Worm (Caenorhabditis elegans) whole organism, late embryonic: Measurements from ENCODE around the gene F23F1.4.

ENCODE experiments used
- Y22D7AL.16 ChIP-seq: sonication (generic microtip); optimal IDR thresholded peaks from 2 replicates; lab custom pipeline; 2016; ENCODE audit warnings: missing genetic modification characterization, missing compliant biosample characterization
- ama-1 ChIP-seq: fragments of 150-350 bp; optimal IDR thresholded peaks from 2 replicates; lab custom pipeline; 2014
- ceh-18 ChIP-seq: sonication (generic microtip); optimal IDR thresholded peaks from 2 replicates; lab custom pipeline; 2016; ENCODE audit warnings: missing genetic modification characterization, missing compliant biosample characterization
- ceh-34 ChIP-seq: sonication (generic microtip); optimal IDR thresholded peaks from 2 replicates; lab custom pipeline; 2016; ENCODE audit warnings: mild to moderate bottlenecking, missing genetic modification characterization, missing compliant biosample characterization
- ceh-9 ChIP-seq: sonication (generic microtip); optimal IDR thresholded peaks from 2 replicates; lab custom pipeline; 2016; ENCODE audit warnings: mild to moderate bottlenecking, missing genetic modification characterization, inconsistent platforms, missing compliant biosample characterization
- dmd-4 ChIP-seq: sonication (generic microtip); optimal IDR thresholded peaks from 2 replicates; lab custom pipeline; 2016; ENCODE audit warnings: borderline replicate concordance, missing genetic modification characterization, missing compliant biosample characterization
- hlh-8 ChIP-seq: sonication (generic microtip); optimal IDR thresholded peaks from 2 replicates; lab custom pipeline; 2016; ENCODE audit warnings: missing genotype, missing genetic modification characterization, missing compliant biosample characterization
- odd-2 ChIP-seq: sonication (generic microtip); optimal IDR thresholded peaks from 2 replicates; lab custom pipeline; 2017; ENCODE audit warnings: antibody characterized with exemption, mild to moderate bottlenecking, missing genetic modification characterization, missing compliant biosample characterization
- sdc-2 ChIP-seq: sonication (generic microtip); optimal IDR thresholded peaks from 2 replicates; lab custom pipeline; 2016; ENCODE audit warnings: missing genotype, missing genetic modification characterization, missing compliant biosample characterization
- unc-86 ChIP-seq: sonication (generic microtip); optimal IDR thresholded peaks from 2 replicates; lab custom pipeline; 2016; ENCODE audit warnings: missing genetic modification characterization, missing compliant biosample characterization

DNA sequence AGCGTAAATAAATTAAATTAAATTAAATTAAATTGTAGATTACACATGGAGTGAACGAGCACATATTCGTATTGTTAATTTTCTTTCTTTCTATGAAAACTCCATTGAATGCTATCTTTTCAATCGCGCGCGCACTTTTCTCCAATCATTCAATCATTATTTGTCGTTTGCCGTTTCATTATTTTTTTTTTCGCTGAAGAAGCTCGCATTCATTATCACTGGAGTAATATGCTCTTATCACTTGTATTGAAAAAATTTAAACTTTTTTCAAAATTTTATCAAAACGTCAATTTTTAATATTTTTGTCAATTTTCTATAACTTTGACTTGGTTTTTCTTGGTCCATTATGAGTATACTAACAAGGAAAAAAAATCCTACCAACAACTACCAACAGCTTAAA, 37.3 kb upstream of the F23F1.4 start:
- TF ChIP-seq dmd-4 (tag; lab: Kevin White, UChicago) = no peak
- no peak for TF ChIP-seq ceh-34 (tag; lab: Kevin White, UChicago)
- no peak for TF ChIP-seq ceh-18
- no peak for TF ChIP-seq ceh-9 (tag; lab: Kevin White, UChicago)
- TF ChIP-seq odd-2 (tag; lab: Kevin White, UChicago) = no peak
- TF ChIP-seq ama-1 = no peak
- no peak for TF ChIP-seq hlh-8 (tag; lab: Kevin White, UChicago)
- no peak for TF ChIP-seq sdc-2
- TF ChIP-seq unc-86 (tag; lab: Kevin White, UChicago) = no peak
- TF ChIP-seq Y22D7AL.16 (tag; lab: Kevin White, UChicago) = no peak
